Worm (Caenorhabditis elegans): ENCODE data around the gene asm-1.

Gene asm-1

ce11 chrII:6928416-6928815 is 18.5 kb downstream of the asm-1 start, which contains the start of gene flcn-1:
flcn-1 (plus strand) TSS chrII:6928763.
- no peak for TF ChIP-seq fos-1 (tag; optimal IDR thresholded peaks at IDR 0.05)
- TF ChIP-seq rbr-2 (tag; optimal IDR thresholded peaks at IDR 0.05) = peak; percentile 16
- TF ChIP-seq ces-1 (GFP tag; optimal IDR thresholded peaks at IDR 0.05) = no peak
- TF ChIP-seq set-16 (GFP tag; IDR thresholded peaks at IDR 0.05) = no peak
- TF ChIP-seq dve-1 (tag; optimal IDR thresholded peaks at IDR 0.05; ENCODE audit: insufficient read depth) = peak; percentile 56
- TF ChIP-seq duxl-1 (tag; optimal IDR thresholded peaks at IDR 0.05; ENCODE audit: poor library complexity) = no peak
- TF ChIP-seq dmd-6 (GFP tag; IDR thresholded peaks at IDR 0.05) = 0 out of 2 replicates have a peak, but pooled peaks have one; percentile 28
- no peak for TF ChIP-seq Y5F2A.4 (GFP tag; optimal IDR thresholded peaks at IDR 0.05)
- TF ChIP-seq ztf-7 (tag; optimal IDR thresholded peaks at IDR 0.05) = peak; percentile 51
- TF ChIP-seq aha-1 (tag) = no peak
- peak; percentile 44 for TF ChIP-seq mes-2 (tag; optimal IDR thresholded peaks at IDR 0.05; ENCODE audit: poor library complexity, severe bottlenecking)
- no peak for TF ChIP-seq egl-27 (tag; optimal IDR thresholded peaks at IDR 0.05)
- no peak for TF ChIP-seq daf-12 (tag; optimal IDR thresholded peaks at IDR 0.05)
- TF ChIP-seq daf-16 (GFP tag; optimal IDR thresholded peaks at IDR 0.05) = no peak
- peak; percentile 41 for TF ChIP-seq daf-16 (tag; optimal IDR thresholded peaks at IDR 0.05)
- peak in 1 of 2 experiments; percentile 34 for TF ChIP-seq mdl-1 (tag; optimal IDR thresholded peaks at IDR 0.05)
- TF ChIP-seq php-3 (GFP tag; IDR thresholded peaks at IDR 0.05) = no peak
- no peak for TF ChIP-seq tag-97 (GFP tag; IDR thresholded peaks at IDR 0.05)
- TF ChIP-seq nhr-25 (tag; optimal IDR thresholded peaks at IDR 0.05; ENCODE audit: borderline replicate concordance, insufficient read depth) = no peak
- no peak for TF ChIP-seq unc-130 (GFP tag; optimal IDR thresholded peaks at IDR 0.05)
- TF ChIP-seq ctbp-1 (GFP tag; IDR thresholded peaks at IDR 0.05) = no peak
- no peak for TF ChIP-seq fkh-10 (GFP tag; optimal IDR thresholded peaks at IDR 0.05)
- peak; percentile 57 for TF ChIP-seq mep-1 (tag; optimal IDR thresholded peaks at IDR 0.05)
- no peak for TF ChIP-seq ceh-44 (GFP tag; IDR thresholded peaks at IDR 0.05)
- TF ChIP-seq hlh-30 (tag; optimal IDR thresholded peaks at IDR 0.05; ENCODE audit: insufficient read depth) = peak; percentile 96
- TF ChIP-seq nhr-28 (tag; optimal IDR thresholded peaks at IDR 0.05) = peak; percentile 33
- TF ChIP-seq lim-7 (GFP tag; IDR thresholded peaks at IDR 0.05) = no peak
- TF ChIP-seq unc-62 (GFP tag; optimal IDR thresholded peaks at IDR 0.05 in 1 of 2) = peak in 1 of 2 experiments; percentile 50
- no peak for TF ChIP-seq unc-62 (tag; optimal IDR thresholded peaks at IDR 0.05)
- no peak for TF ChIP-seq egl-43 (GFP tag; IDR thresholded peaks at IDR 0.05)
- no peak for TF ChIP-seq pqm-1 (tag; optimal IDR thresholded peaks at IDR 0.05)
- 0 out of 2 replicates have a peak, but pooled peaks have one; percentile 13 for TF ChIP-seq lin-1 (GFP tag; IDR thresholded peaks at IDR 0.05)
- TF ChIP-seq dpl-1 (GFP tag; optimal IDR thresholded peaks at IDR 0.05) = no peak
- TF ChIP-seq zip-2 (tag; optimal IDR thresholded peaks at IDR 0.05) = no peak
- peak in 1 of 2 experiments; percentile 70 for TF ChIP-seq lsy-2 (tag; optimal IDR thresholded peaks at IDR 0.05)
- peak; percentile 61 for TF ChIP-seq hlh-11 (tag; optimal IDR thresholded peaks at IDR 0.05)
- no peak for TF ChIP-seq Y105C5A.15 (GFP tag; IDR thresholded peaks at IDR 0.05)
- TF ChIP-seq pha-4 (GFP tag; IDR thresholded peaks at IDR 0.05) = no peak
- peak; percentile 38 for TF ChIP-seq pha-4 (tag; optimal IDR thresholded peaks at IDR 0.05)
- no peak for TF ChIP-seq nhr-111 (GFP tag; optimal IDR thresholded peaks at IDR 0.05)

ce11 chrII:6930072-6930471 is 20.2 kb downstream of the asm-1 start:
- no peak for TF ChIP-seq daf-19 (GFP tag; conservative IDR thresholded peaks at IDR 0.05)
- no peak for TF ChIP-seq lin-13 (GFP tag; optimal IDR thresholded peaks at IDR 0.05)
- no peak for TF ChIP-seq unc-39 (tag; optimal IDR thresholded peaks at IDR 0.05)
- TF ChIP-seq lsy-2 (tag; optimal IDR thresholded peaks at IDR 0.05) = peak in 1 of 2 experiments; percentile 20
- TF ChIP-seq Y75B8A.6 (GFP tag; IDR thresholded peaks at IDR 0.05) = no peak
- no peak for TF ChIP-seq fos-1 (tag; optimal IDR thresholded peaks at IDR 0.05)
- no peak for TF ChIP-seq nhr-76 (tag; optimal IDR thresholded peaks at IDR 0.05)
- TF ChIP-seq hlh-11 (tag; optimal IDR thresholded peaks at IDR 0.05) = peak; percentile 19
- no peak for TF ChIP-seq F26F4.8 (GFP tag; conservative IDR thresholded peaks at IDR 0.05)
